Worm (Caenorhabditis elegans) whole organism, L4 larva: Measurements from ENCODE around the gene Y41C4A.22.

Experiments
- F26F4.8 ChIP-seq: fragments of 200-800 bp; sonication (Bioruptor generic); conservative IDR thresholded peaks from 2 replicates; pipeline ENCODE4 v1.3.6; 2022; ENCODE audit warnings: missing genetic modification characterization, missing compliant biosample characterization
- R02D3.7 ChIP-seq: fragments of 150-350 bp; sonication (generic microtip); optimal IDR thresholded peaks from 3 replicates; lab custom pipeline; 2014; ENCODE audit warnings: missing biosample characterization, missing genetic modification characterization
- ZK337.2 ChIP-seq: fragments of 200-800 bp; sonication (Bioruptor generic); IDR thresholded peaks from 2 replicates; pipeline ENCODE4 v1.3.6; 2022; ENCODE audit warnings: missing genetic modification reagents, missing genetic modification characterization, missing compliant biosample characterization
- aha-1 ChIP-seq: fragments of 150-350 bp; peaks from one replicate; lab custom pipeline; 2014; ENCODE audit warnings: missing biosample characterization, missing genetic modification characterization
- attf-4 ChIP-seq: sonication (generic microtip); optimal IDR thresholded peaks from 3 replicates; lab custom pipeline; 2017; ENCODE audit warnings: missing biosample characterization, missing genetic modification characterization
- dpl-1 ChIP-seq: fragments of 150-350 bp; optimal IDR thresholded peaks from 2 replicates; lab custom pipeline; 2014; ENCODE audit warnings: missing biosample characterization, missing genetic modification reagents, missing genetic modification characterization
- egl-43 ChIP-seq: fragments of 200-800 bp; sonication (Bioruptor generic); IDR thresholded peaks from 2 replicates; pipeline ENCODE4 v1.3.6; 2022; ENCODE audit warnings: missing genetic modification reagents, missing genetic modification characterization, missing compliant biosample characterization
- fkh-10 ChIP-seq: fragments of 150-350 bp; optimal IDR thresholded peaks from 2 replicates; lab custom pipeline; 2014; ENCODE audit warnings: missing biosample characterization, missing genetic modification reagents, missing genetic modification characterization
- gei-8 ChIP-seq: fragments of 200-800 bp; sonication (Bioruptor generic); optimal IDR thresholded peaks from 2 replicates; lab custom pipeline; 2018; ENCODE audit warnings: mild to moderate bottlenecking, missing genetic modification characterization, missing compliant biosample characterization
- hlh-30 ChIP-seq: sonication (generic microtip); optimal IDR thresholded peaks from 2 replicates; lab custom pipeline; 2017; ENCODE audit warnings: antibody characterized with exemption, mild to moderate bottlenecking, missing genetic modification characterization, missing compliant biosample characterization; ENCODE audit not compliant: insufficient read depth
- jun-1 ChIP-seq: fragments of 150-350 bp; optimal IDR thresholded peaks from 2 replicates; lab custom pipeline; 2014; ENCODE audit warnings: missing biosample characterization, missing genetic modification reagents, missing genetic modification characterization
- lim-7 ChIP-seq: fragments of 200-800 bp; sonication (Bioruptor generic); IDR thresholded peaks from 2 replicates; pipeline ENCODE4 v1.3.6; 2022; ENCODE audit warnings: missing genetic modification characterization, missing compliant biosample characterization
- lin-15B ChIP-seq: fragments of 150-350 bp; sonication (generic microtip); optimal IDR thresholded peaks from 3 replicates; lab custom pipeline; 2014; ENCODE audit warnings: missing biosample characterization, missing genetic modification characterization
- lsy-2 ChIP-seq, 2 experiments: fragments of 150-350 bp in 1 of 2; sonication (generic microtip) in 1 of 2; optimal IDR thresholded peaks; 2 replicates each; lab custom pipeline; 2014 to 2017; ENCODE audit warnings: missing biosample characterization in 2 of 2, missing genetic modification characterization in 2 of 2
- mdt-29 ChIP-seq: fragments of 200-800 bp; sonication (Bioruptor generic); IDR thresholded peaks from 2 replicates; pipeline ENCODE4 v1.3.6; 2022; ENCODE audit warnings: missing genetic modification reagents, missing genetic modification characterization, missing compliant biosample characterization
- nhr-102 ChIP-seq: sonication (generic microtip); optimal IDR thresholded peaks from 2 replicates; lab custom pipeline; 2016; ENCODE audit warnings: mild to moderate bottlenecking, missing genetic modification characterization, moderate library complexity, missing compliant biosample characterization
- nhr-11 ChIP-seq: fragments of 150-350 bp; optimal IDR thresholded peaks from 2 replicates; lab custom pipeline; 2014; ENCODE audit warnings: missing biosample characterization, missing genetic modification characterization
- nhr-28 ChIP-seq: fragments of 150-350 bp; optimal IDR thresholded peaks from 2 replicates; lab custom pipeline; 2014; ENCODE audit warnings: missing biosample characterization, missing genetic modification characterization
- nhr-77 ChIP-seq: fragments of 150-350 bp; optimal IDR thresholded peaks from 2 replicates; lab custom pipeline; 2014; ENCODE audit warnings: missing biosample characterization, missing genetic modification characterization
- rbr-2 ChIP-seq: sonication (generic microtip); optimal IDR thresholded peaks from 2 replicates; lab custom pipeline; 2016; ENCODE audit warnings: missing genotype, missing genetic modification characterization, missing compliant biosample characterization
- saeg-2 ChIP-seq: fragments of 200-800 bp; sonication (Bioruptor generic); IDR thresholded peaks from 2 replicates; pipeline ENCODE4 v1.3.6; 2022; ENCODE audit warnings: missing genetic modification reagents, missing genetic modification characterization, missing compliant biosample characterization
- sdz-12 ChIP-seq: fragments of 200-800 bp; sonication (Bioruptor generic); optimal IDR thresholded peaks from 2 replicates; lab custom pipeline; 2018; ENCODE audit warnings: mild to moderate bottlenecking, missing genetic modification characterization, missing compliant biosample characterization
- set-16 ChIP-seq: fragments of 200-800 bp; sonication (Bioruptor generic); IDR thresholded peaks from 2 replicates; pipeline ENCODE4 v1.3.6; 2022; ENCODE audit warnings: missing genetic modification reagents, missing genetic modification characterization, missing compliant biosample characterization
- spr-3 ChIP-seq: fragments of 200-800 bp; sonication (Bioruptor generic); optimal IDR thresholded peaks from 2 replicates; lab custom pipeline; 2018; ENCODE audit warnings: mild to moderate bottlenecking, missing genetic modification characterization, missing compliant biosample characterization
- unc-130 ChIP-seq: sonication (generic microtip); optimal IDR thresholded peaks from 2 replicates; lab custom pipeline; 2016; ENCODE audit warnings: missing genetic modification reagents, missing genetic modification characterization, missing compliant biosample characterization
- unc-39 ChIP-seq: sonication (generic microtip); optimal IDR thresholded peaks from 2 replicates; lab custom pipeline; 2017; ENCODE audit warnings: missing biosample characterization, missing genetic modification characterization
- unc-62 ChIP-seq, 3 experiments: fragments of 150-350 bp in 1 of 3; sonication (generic microtip); optimal IDR thresholded peaks in 2 of 3; peaks in 1 of 3; 1 replicate in 1 of 3; 2 replicates in 2 of 3; lab custom pipeline; 2014 to 2017; ENCODE audit warnings: missing biosample characterization in 3 of 3, missing genetic modification characterization in 3 of 3, missing genetic modification reagents in 3 of 3, missing genotype in 1 of 3
- zag-1 ChIP-seq: fragments of 150-350 bp; optimal IDR thresholded peaks from 2 replicates; lab custom pipeline; 2014; ENCODE audit warnings: missing biosample characterization, missing genetic modification characterization
- zfp-3 ChIP-seq: fragments of 200-800 bp; sonication (Bioruptor generic); conservative IDR thresholded peaks from 2 replicates; pipeline ENCODE4 v1.3.6; 2022; ENCODE audit warnings: missing genetic modification reagents, missing genetic modification characterization, missing compliant biosample characterization
- zip-11 ChIP-seq: fragments of 200-800 bp; sonication (Bioruptor generic); IDR thresholded peaks from 2 replicates; pipeline ENCODE4 v1.3.6; 2022; ENCODE audit warnings: missing genetic modification characterization, missing compliant biosample characterization
- ztf-11 ChIP-seq: fragments of 150-350 bp; optimal IDR thresholded peaks from 2 replicates; lab custom pipeline; 2014; ENCODE audit warnings: missing biosample characterization, missing genetic modification characterization

Y41C4A.22 gene

DNA sequence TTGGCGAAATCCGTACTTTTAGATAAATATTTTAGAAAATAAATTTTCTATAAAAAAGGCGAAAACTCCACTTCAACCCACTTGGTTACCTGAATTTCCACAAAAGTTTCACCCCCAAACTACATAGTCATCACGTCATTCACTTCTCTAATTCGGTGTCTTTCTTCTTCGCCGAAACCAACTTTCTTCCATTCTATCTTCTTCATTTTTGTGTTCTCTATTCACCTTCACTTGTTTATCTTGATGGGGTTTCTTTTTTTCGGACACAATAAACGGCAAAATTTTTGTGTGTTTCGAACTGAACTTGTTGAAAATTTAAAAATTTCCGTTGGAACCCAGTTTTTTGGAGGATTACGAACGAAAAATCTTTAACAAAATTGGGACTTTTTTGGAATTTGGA is 28.3 kb upstream of the Y41C4A.22 start:
- TF ChIP-seq aha-1 (tag; lab: Kevin White, UChicago) (peak; percentile 38), mdt-29 (GFP tag; lab: Robert Waterston, UW) (no peak), unc-39 (tag; lab: Kevin White, UChicago) (no peak), unc-62 (GFP tag; optimal IDR thresholded peaks at IDR 0.05 in 1 of 2; lab: Kevin White, UChicago) (peak in 1 of 2 experiments; percentile 11), unc-62 (tag; optimal IDR thresholded peaks at IDR 0.05; lab: Kevin White, UChicago) (no peak), lin-15B (tag; lab: Kevin White, UChicago) (no peak), nhr-28 (tag; lab: Kevin White, UChicago) (peak; percentile 26), saeg-2 (GFP tag; lab: Robert Waterston, UW) (no peak)

DNA sequence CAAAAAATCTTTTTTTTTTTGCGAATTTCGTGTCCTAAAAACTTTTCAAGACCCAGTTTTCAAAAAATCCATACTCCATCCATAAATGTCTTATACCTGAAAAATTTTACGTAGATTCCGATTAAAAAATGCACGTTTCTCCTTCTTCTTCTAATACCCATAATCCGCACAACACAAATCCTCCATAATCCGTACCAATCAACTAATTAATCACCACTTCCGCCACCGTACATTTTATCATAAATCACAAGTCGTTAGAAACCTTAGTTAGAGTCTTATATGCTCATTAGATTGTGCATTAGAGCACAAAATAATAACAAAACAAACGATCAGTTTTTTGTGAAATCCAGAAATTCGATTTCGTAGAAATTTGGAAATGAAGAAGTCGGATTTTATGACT is 26.1 kb upstream of the Y41C4A.22 start:
- no peak for TF ChIP-seq nhr-28 (tag; lab: Kevin White, UChicago)
- TF ChIP-seq nhr-77 (tag; lab: Kevin White, UChicago): no peak
- peak; percentile 84 for TF ChIP-seq aha-1 (tag; lab: Kevin White, UChicago)
- no peak for TF ChIP-seq unc-39 (tag; lab: Kevin White, UChicago)

DNA sequence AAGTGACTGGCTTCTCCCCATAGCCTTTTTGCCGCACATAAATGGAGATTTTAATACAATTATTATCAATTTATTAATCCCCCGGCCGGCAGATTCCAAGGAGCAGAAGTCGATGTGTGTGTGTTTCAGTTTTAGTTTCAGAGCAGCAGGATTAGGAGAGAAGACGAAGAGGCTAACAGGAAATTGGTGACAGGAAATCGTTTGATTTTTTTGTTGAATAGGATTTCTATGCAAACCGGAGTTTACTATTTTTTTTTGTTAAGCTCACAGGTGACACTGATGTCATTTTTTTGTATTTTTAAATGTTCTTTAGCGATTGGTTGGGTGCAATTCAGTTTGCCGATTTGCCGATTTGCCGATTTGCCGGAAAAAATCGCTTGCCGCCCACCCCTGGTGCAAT is 14.6 kb upstream of the Y41C4A.22 start:
- no peak for TF ChIP-seq F26F4.8 (GFP tag; lab: Robert Waterston, UW)
- TF ChIP-seq aha-1 (tag; lab: Kevin White, UChicago): peak; percentile 95
- no peak for TF ChIP-seq zag-1 (tag; lab: Kevin White, UChicago)
- TF ChIP-seq, all 104 proteins: peak for 1

DNA sequence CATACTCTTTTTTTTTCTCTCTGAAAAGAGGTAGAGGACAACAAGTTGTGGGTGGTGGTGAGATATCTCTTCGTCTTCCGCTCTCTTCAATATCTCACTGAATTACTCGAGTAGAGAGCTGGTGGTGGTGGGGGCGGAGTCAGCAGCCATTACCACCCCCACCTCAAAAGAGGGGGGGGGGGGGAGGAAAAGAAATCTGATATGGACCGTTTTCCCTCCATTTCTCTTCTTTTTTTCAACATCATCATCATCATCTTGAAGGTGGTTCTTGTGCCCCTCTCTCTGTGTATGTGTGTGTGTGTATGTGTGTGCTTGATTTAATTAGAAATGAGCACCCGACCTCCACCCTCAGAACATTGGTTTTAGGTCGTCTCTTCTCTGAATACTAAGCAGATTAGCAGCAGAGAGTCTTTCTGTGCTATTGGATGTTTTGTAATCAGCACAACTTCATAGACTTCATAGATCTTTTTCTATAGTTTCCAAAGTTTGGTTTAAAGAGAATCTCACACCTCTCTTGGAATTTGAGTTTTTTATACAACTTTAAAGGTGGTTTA is 13.5 kb upstream of the Y41C4A.22 start:
- TF ChIP-seq egl-43 (GFP tag; lab: Robert Waterston, UW): peak; percentile 68; the same call in 1 of the 2 replicates
- TF ChIP-seq jun-1 (tag; lab: Kevin White, UChicago): no peak
- TF ChIP-seq lsy-2 (tag; optimal IDR thresholded peaks at IDR 0.05; lab: Kevin White, UChicago): no peak
- TF ChIP-seq unc-130 (GFP tag; lab: Kevin White, UChicago): no peak
- peak; percentile 67; the same call in 1 of the 2 replicates for TF ChIP-seq ZK337.2
- no peak for TF ChIP-seq fkh-10
- TF ChIP-seq set-16 (GFP tag; lab: Robert Waterston, UW): peak; percentile 37
- TF ChIP-seq sdz-12 (GFP tag; lab: Kevin White, UChicago): no peak
- no peak for TF ChIP-seq nhr-11
- TF ChIP-seq attf-4 (tag; lab: Kevin White, UChicago): no peak
- TF ChIP-seq, all 104 proteins: peak for 3

DNA sequence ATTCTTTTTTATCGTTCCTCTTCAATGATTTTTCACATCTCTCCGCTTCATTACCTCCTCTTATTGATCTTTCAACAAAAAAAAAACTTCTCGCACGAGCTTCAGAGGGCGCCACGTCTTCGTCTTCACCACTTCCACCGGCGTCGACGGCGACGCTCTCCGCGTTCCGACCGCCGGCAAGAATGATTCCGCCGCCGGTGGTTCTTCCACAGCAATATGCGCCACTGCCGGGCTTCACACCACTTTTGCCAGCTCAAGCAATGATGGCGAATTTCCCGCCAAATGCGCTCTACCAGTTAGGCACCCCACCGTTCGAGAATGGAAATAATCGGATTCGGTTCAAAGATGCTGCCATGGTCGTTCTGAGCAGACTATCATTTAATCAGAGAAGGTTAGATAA is 12.0 kb upstream of the Y41C4A.22 start:
- TF ChIP-seq set-16 (GFP tag; lab: Robert Waterston, UW): peak; percentile 88
- TF ChIP-seq spr-3 (GFP tag; lab: Kevin White, UChicago): no peak
- TF ChIP-seq ztf-11 (tag; lab: Kevin White, UChicago): no peak
- no peak for TF ChIP-seq nhr-77 (tag; lab: Kevin White, UChicago)
- no peak for TF ChIP-seq zip-11 (GFP tag; lab: Robert Waterston, UW)
- TF ChIP-seq unc-62 (GFP tag; optimal IDR thresholded peaks at IDR 0.05 in 1 of 2; lab: Kevin White, UChicago): peak in 1 of 2 experiments; percentile 5
- no peak for TF ChIP-seq unc-62 (tag; optimal IDR thresholded peaks at IDR 0.05; lab: Kevin White, UChicago)
- no peak for TF ChIP-seq hlh-30 (tag; lab: Kevin White, UChicago)
- TF ChIP-seq rbr-2 (tag; lab: Kevin White, UChicago): no peak
- TF ChIP-seq zfp-3 (GFP tag; lab: Robert Waterston, UW): no peak
- TF ChIP-seq nhr-102: no peak
- TF ChIP-seq dpl-1 (GFP tag; lab: Kevin White, UChicago): no peak
- TF ChIP-seq sdz-12 (GFP tag; lab: Kevin White, UChicago): no peak
- TF ChIP-seq gei-8 (GFP tag; lab: Kevin White, UChicago): no peak
- TF ChIP-seq unc-130 (GFP tag; lab: Kevin White, UChicago): no peak
- TF ChIP-seq R02D3.7 (tag; lab: Kevin White, UChicago): no peak
- peak; percentile 32; the same call in 1 of the 2 replicates for TF ChIP-seq egl-43 (GFP tag; lab: Robert Waterston, UW)
- no peak for TF ChIP-seq unc-39 (tag; lab: Kevin White, UChicago)
- TF ChIP-seq lim-7 (GFP tag; lab: Robert Waterston, UW): no peak
- TF ChIP-seq, all 104 proteins: peak for 3
